Worm (Caenorhabditis elegans) whole organism, young adult: ENCODE results near the gene F19G12.1.
"Not testable (repeated sequence)": the region's sequence is repeated elsewhere in the genome, so short reads cannot be mapped to it uniquely, and the experiment has no call there.

ENCODE experiments used
- B0019.2 ChIP-seq: fragments of 200-800 bp; sonication (Bioruptor generic); conservative IDR thresholded peaks from 2 replicates; pipeline ENCODE4 v1.3.6; 2022; ENCODE audit warnings: missing genetic modification reagents, missing genetic modification characterization, missing compliant biosample characterization
- B0261.1 ChIP-seq: sonication (generic microtip); optimal IDR thresholded peaks from 2 replicates; lab custom pipeline; 2016; ENCODE audit warnings: mild to moderate bottlenecking, missing genetic modification characterization, moderate library complexity, missing compliant biosample characterization
- C17E4.6 ChIP-seq: fragments of 200-800 bp; sonication (Bioruptor generic); IDR thresholded peaks from 2 replicates; pipeline ENCODE4 v1.3.6; 2022; ENCODE audit warnings: missing genetic modification reagents, missing genetic modification characterization, missing compliant biosample characterization
- F23B12.7 ChIP-seq: sonication (generic microtip); optimal IDR thresholded peaks from 2 replicates; lab custom pipeline; 2017; ENCODE audit warnings: missing genetic modification characterization, mild to moderate bottlenecking, missing compliant biosample characterization, antibody characterized with exemption, moderate library complexity; ENCODE audit not compliant: insufficient read depth
- F37B4.10 ChIP-seq: fragments of 200-800 bp; sonication (Bioruptor generic); IDR thresholded peaks from 2 replicates; pipeline ENCODE4 v1.3.6; 2022; ENCODE audit warnings: missing genetic modification characterization, missing compliant biosample characterization
- F49E8.2 ChIP-seq: sonication (generic microtip); optimal IDR thresholded peaks from 3 replicates; lab custom pipeline; 2017; ENCODE audit warnings: missing genetic modification characterization, mild to moderate bottlenecking, missing compliant biosample characterization, antibody characterized with exemption, moderate library complexity; ENCODE audit not compliant: insufficient read depth
- F55B11.4 ChIP-seq: sonication (generic microtip); optimal IDR thresholded peaks from 2 replicates; lab custom pipeline; 2016; ENCODE audit warnings: missing compliant biosample characterization, missing genetic modification characterization, borderline replicate concordance; ENCODE audit not compliant: insufficient read depth
- K11D2.4 ChIP-seq: fragments of 200-800 bp; sonication (Bioruptor generic); IDR thresholded peaks from 2 replicates; pipeline ENCODE4 v1.3.6; 2022; ENCODE audit warnings: missing genetic modification reagents, missing genetic modification characterization, missing compliant biosample characterization
- T07F8.4 ChIP-seq: sonication (generic microtip); optimal IDR thresholded peaks from 2 replicates; lab custom pipeline; 2016; ENCODE audit warnings: mild to moderate bottlenecking, missing genetic modification characterization, moderate library complexity, missing compliant biosample characterization
- Y53G8AR.9 ChIP-seq: fragments of 200-800 bp; sonication (Bioruptor generic); conservative IDR thresholded peaks from 2 replicates; pipeline ENCODE4 v1.3.6; 2022; ENCODE audit warnings: missing genetic modification reagents, missing genetic modification characterization, missing compliant biosample characterization
- Y67H2A.10 ChIP-seq: fragments of 200-800 bp; sonication (Bioruptor generic); conservative IDR thresholded peaks from 2 replicates; pipeline ENCODE4 v1.3.6; 2022; ENCODE audit warnings: missing genetic modification reagents, missing genetic modification characterization, missing compliant biosample characterization
- Y79H2A.3 ChIP-seq: fragments of 200-800 bp; sonication (Bioruptor generic); conservative IDR thresholded peaks from 2 replicates; pipeline ENCODE4 v1.3.6; 2022; ENCODE audit warnings: missing genetic modification reagents, missing genetic modification characterization, missing compliant biosample characterization
- akir-1 ChIP-seq: fragments of 200-800 bp; sonication (Bioruptor generic); optimal IDR thresholded peaks from 2 replicates; lab custom pipeline; 2018; ENCODE audit warnings: mild to moderate bottlenecking, missing genetic modification characterization, moderate library complexity, missing compliant biosample characterization
- atf-7 ChIP-seq: sonication (generic microtip); optimal IDR thresholded peaks from 2 replicates; lab custom pipeline; 2017; ENCODE audit warnings: mild to moderate bottlenecking, missing genetic modification characterization, missing compliant biosample characterization
- athp-1 ChIP-seq: sonication (generic microtip); optimal IDR thresholded peaks from 2 replicates; lab custom pipeline; 2017; ENCODE audit warnings: mild to moderate bottlenecking, missing genetic modification characterization, missing compliant biosample characterization
- ceh-40 ChIP-seq: fragments of 200-800 bp; sonication (Bioruptor generic); IDR thresholded peaks from 2 replicates; pipeline ENCODE4 v1.3.6; 2022; ENCODE audit warnings: missing genetic modification characterization, missing compliant biosample characterization
- dpff-1 ChIP-seq: sonication (generic microtip); optimal IDR thresholded peaks from 2 replicates; lab custom pipeline; 2017; ENCODE audit warnings: mild to moderate bottlenecking, missing genetic modification characterization, missing compliant biosample characterization
- egl-44 ChIP-seq: fragments of 200-800 bp; sonication (Bioruptor generic); IDR thresholded peaks from 2 replicates; pipeline ENCODE4 v1.3.6; 2022; ENCODE audit warnings: missing genetic modification reagents, missing genetic modification characterization, missing compliant biosample characterization
- fkh-3 ChIP-seq: sonication (generic microtip); optimal IDR thresholded peaks from 2 replicates; lab custom pipeline; 2016; ENCODE audit warnings: mild to moderate bottlenecking, missing genetic modification characterization, missing compliant biosample characterization
- hmg-1.2 ChIP-seq: fragments of 200-800 bp; sonication (Bioruptor generic); IDR thresholded peaks from 2 replicates; pipeline ENCODE4 v1.3.6; 2022; ENCODE audit warnings: missing genetic modification reagents, missing genetic modification characterization, missing compliant biosample characterization
- hrde-1 ChIP-seq: sonication (generic microtip); optimal IDR thresholded peaks from 2 replicates; lab custom pipeline; 2016; ENCODE audit warnings: missing genetic modification characterization, mild to moderate bottlenecking, missing compliant biosample characterization, moderate library complexity, missing genotype, missing genetic modification reagents, borderline replicate concordance
- let-526 ChIP-seq: fragments of 200-800 bp; sonication (Bioruptor generic); IDR thresholded peaks from 2 replicates; pipeline ENCODE4 v1.3.6; 2022; ENCODE audit warnings: missing genetic modification reagents, missing genetic modification characterization, missing compliant biosample characterization
- lin-26 ChIP-seq: fragments of 200-800 bp; sonication (Bioruptor generic); IDR thresholded peaks from 2 replicates; pipeline ENCODE4 v1.3.6; 2022; ENCODE audit warnings: missing genetic modification reagents, missing genetic modification characterization, missing compliant biosample characterization
- lin-40 ChIP-seq: sonication (generic microtip); optimal IDR thresholded peaks from 2 replicates; lab custom pipeline; 2016; ENCODE audit warnings: missing genetic modification characterization, mild to moderate bottlenecking, missing compliant biosample characterization, missing genotype, missing genetic modification reagents
- nfya-2 ChIP-seq: fragments of 200-800 bp; sonication (Bioruptor generic); IDR thresholded peaks from 2 replicates; pipeline ENCODE4 v1.3.6; 2022; ENCODE audit warnings: missing genetic modification reagents, missing genetic modification characterization, missing compliant biosample characterization
- nhr-27 ChIP-seq: fragments of 200-800 bp; sonication (Bioruptor generic); optimal IDR thresholded peaks from 2 replicates; lab custom pipeline; 2018; ENCODE audit warnings: mild to moderate bottlenecking, missing genetic modification characterization, moderate library complexity, missing compliant biosample characterization
- rpc-1 ChIP-seq, 2 experiments: fragments of 150-350 bp in 1 of 2; sonication (generic microtip) in 1 of 2; optimal IDR thresholded peaks; 2 replicates each; lab custom pipeline; 2014 to 2018; ENCODE audit warnings: missing biosample characterization in 1 of 2, missing genetic modification characterization in 1 of 2, missing genetic modification reagents in 1 of 2, missing genotype in 1 of 2
- sdz-38 ChIP-seq: sonication (generic microtip); optimal IDR thresholded peaks from 2 replicates; lab custom pipeline; 2016; ENCODE audit warnings: missing genotype, missing genetic modification characterization, missing compliant biosample characterization
- sea-2 ChIP-seq: fragments of 200-800 bp; sonication (Bioruptor generic); IDR thresholded peaks from 2 replicates; pipeline ENCODE4 v1.3.6; 2022; ENCODE audit warnings: missing genetic modification characterization, missing compliant biosample characterization
- snpc-1.1 ChIP-seq: sonication (generic microtip); optimal IDR thresholded peaks from 2 replicates; lab custom pipeline; 2017; ENCODE audit warnings: missing genetic modification characterization, mild to moderate bottlenecking, missing compliant biosample characterization, antibody characterized with exemption, moderate library complexity, missing genotype, missing genetic modification reagents; ENCODE audit not compliant: insufficient read depth
- sptf-2 ChIP-seq: fragments of 200-800 bp; sonication (Bioruptor generic); optimal IDR thresholded peaks from 2 replicates; lab custom pipeline; 2018; ENCODE audit warnings: mild to moderate bottlenecking, missing genetic modification characterization, missing compliant biosample characterization
- tbp1 ChIP-seq: fragments of 200-800 bp; sonication (Bioruptor generic); optimal IDR thresholded peaks from 2 replicates; lab custom pipeline; 2018; ENCODE audit warnings: mild to moderate bottlenecking, missing genetic modification characterization, missing compliant biosample characterization
- tbx-9 ChIP-seq: sonication (generic microtip); optimal IDR thresholded peaks from 2 replicates; lab custom pipeline; 2016; ENCODE audit warnings: borderline replicate concordance, missing genetic modification characterization, inconsistent platforms, missing compliant biosample characterization
- unc-130 ChIP-seq: sonication (generic microtip); optimal IDR thresholded peaks from 2 replicates; lab custom pipeline; 2016; ENCODE audit warnings: missing genetic modification reagents, missing genetic modification characterization, missing compliant biosample characterization
- xnd-1 ChIP-seq: sonication (generic microtip); optimal IDR thresholded peaks from 2 replicates; lab custom pipeline; 2016; ENCODE audit warnings: missing genotype, missing genetic modification reagents, missing genetic modification characterization, missing compliant biosample characterization
- ztf-18 ChIP-seq: sonication (generic microtip); optimal IDR thresholded peaks from 2 replicates; lab custom pipeline; 2016; ENCODE audit warnings: missing genotype, mild to moderate bottlenecking, missing genetic modification characterization, missing compliant biosample characterization

F19G12.1 gene

DNA sequence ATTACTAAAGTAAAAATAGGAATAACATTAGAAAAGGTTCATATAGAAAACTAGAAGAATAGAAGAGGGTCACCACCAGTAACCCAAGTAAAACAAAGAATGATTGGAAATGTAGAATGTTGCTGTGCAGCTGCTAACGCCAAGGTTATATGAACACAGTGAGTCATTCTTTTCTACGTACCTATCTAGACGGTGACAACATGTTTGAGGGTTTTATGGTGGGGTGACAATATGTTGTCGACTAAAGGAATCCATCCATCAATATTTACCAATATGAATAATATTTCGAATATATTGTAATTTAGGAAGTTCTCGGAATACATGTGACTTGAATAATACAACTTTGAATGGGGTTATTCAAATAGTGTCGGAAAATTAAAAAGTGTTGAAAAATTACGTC is 29.5 kb upstream of the F19G12.1 start, which contains the start of gene ZK402.5:
TSS of gene ZK402.5 (minus strand) at position 101 of the 400 bp plus-strand sequence.
- TF ChIP-seq snpc-1.1 (tag; lab: Kevin White, UChicago) (no peak), sea-2 (GFP tag; lab: Robert Waterston, UW) (no peak), let-526 (GFP tag; lab: Robert Waterston, UW) (no peak), atf-7 (tag; lab: Kevin White, UChicago) (no peak), C17E4.6 (GFP tag; lab: Robert Waterston, UW) (no peak), ceh-40 (GFP tag; lab: Robert Waterston, UW) (no peak), sptf-2 (GFP tag; lab: Kevin White, UChicago) (no peak), T07F8.4 (tag; lab: Kevin White, UChicago) (no peak), hmg-1.2 (GFP tag; lab: Robert Waterston, UW) (no peak), fkh-3 (tag; lab: Kevin White, UChicago) (no peak), Y53G8AR.9 (no peak), ztf-18 (tag; lab: Kevin White, UChicago) (no peak), K11D2.4 (no peak), athp-1 (no peak), F49E8.2 (tag; lab: Kevin White, UChicago) (no peak), hrde-1 (tag; lab: Kevin White, UChicago) (no peak)

DNA sequence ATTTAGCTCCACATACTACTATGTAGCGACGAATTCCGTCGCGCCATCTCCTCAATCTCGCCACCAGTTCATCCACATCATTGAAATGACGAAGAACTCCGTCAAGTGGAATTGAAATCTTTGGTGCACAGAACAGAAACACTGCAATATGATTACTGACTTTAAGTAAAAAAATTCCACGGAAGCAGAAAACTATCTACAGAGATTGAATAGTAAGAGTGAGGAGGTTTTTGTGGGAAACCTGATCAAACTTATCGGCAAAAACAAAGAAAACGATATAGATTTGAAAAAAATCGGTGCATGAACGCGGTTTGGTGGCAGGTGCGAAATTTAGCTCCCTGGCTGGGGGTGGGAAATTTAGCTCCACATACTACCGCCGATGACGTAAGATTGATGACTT is 27.4 kb upstream of the F19G12.1 start, which contains the start of gene ZK402.2:
TSS of gene ZK402.2 (plus strand) at position 301 of the 400 bp plus-strand sequence.
- TF ChIP-seq B0261.1 (tag; lab: Kevin White, UChicago); egl-44; B0019.2: not testable (repeated sequence)

DNA sequence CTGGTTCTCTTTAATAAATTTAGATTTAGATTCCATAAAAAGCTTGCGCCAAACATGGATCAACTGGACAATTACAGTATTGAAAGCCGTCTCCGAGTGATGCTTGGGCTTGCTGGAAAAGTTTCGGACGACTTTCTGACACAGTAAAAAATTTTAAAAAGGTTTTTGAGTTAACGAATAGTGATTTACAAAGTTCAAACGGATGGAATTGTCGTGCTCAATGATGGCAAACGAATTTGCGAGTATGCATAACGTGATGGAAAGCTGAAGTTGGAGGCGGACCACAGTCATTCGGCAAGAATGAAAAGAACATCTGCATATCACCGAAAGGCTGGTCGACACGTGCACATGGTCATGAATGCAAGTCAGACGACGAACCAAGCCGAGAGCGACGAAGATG is 26.8 kb upstream of the F19G12.1 start, which contains the start of gene ZK402.1:
TSS of gene ZK402.1 (plus strand) at position 301 of the 400 bp plus-strand sequence.
- not testable (repeated sequence) for TF ChIP-seq Y79H2A.3 (GFP tag; lab: Robert Waterston, UW); sdz-38 (tag; lab: Kevin White, UChicago); xnd-1 (tag; lab: Kevin White, UChicago)

DNA sequence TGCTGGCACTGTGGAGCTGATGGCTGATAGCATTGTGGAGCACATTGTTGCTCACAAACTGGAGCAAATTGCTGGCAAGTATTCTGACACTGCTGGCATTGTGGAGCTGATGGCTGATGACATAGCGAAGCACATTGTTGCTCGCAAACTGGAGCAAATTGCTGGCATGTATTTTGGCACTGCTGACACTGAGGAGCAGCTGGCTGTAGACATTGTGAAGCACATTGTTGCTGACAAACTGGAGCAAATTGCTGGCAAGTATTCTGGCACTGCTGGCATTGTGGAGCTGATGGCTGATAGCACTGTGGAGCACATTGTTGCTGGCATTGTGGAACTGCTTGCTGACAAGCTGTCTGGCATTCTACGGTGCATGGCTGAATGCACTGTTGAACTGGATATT is 21.6 kb upstream of the F19G12.1 start:
- TF ChIP-seq hrde-1 (tag; lab: Kevin White, UChicago) (no peak), dpff-1 (no peak), rpc-1 (optimal IDR thresholded peaks at IDR 0.05; lab: Kevin White, UChicago) (no peak), rpc-1 (tag; optimal IDR thresholded peaks at IDR 0.05; lab: Kevin White, UChicago) (no peak)

DNA sequence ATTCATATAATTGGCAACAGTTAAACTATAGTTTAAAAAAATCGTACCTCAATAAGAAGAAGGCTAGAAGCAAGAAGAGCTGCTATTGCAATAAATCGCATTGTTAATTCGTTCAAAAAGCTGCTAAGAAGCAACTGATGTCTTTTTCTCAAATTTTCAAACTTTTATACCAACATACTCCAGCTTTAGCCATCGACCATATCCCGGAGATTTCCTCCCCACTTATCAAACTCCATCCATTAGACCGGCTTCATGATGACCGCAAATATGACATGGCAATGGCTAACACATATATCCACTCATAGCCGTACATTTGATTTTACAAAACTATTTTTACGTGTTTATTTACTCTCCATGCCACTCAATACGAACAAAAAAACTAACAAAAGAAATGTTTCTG is 20.3 kb upstream of the F19G12.1 start, which contains the start of gene abu-2:
TSS of gene abu-2 (minus strand) at position 101 of the 400 bp plus-strand sequence.
- TF ChIP-seq akir-1 (GFP tag; lab: Kevin White, UChicago): no peak
- TF ChIP-seq F23B12.7 (tag; lab: Kevin White, UChicago): no peak
- no peak for TF ChIP-seq tbx-9 (tag; lab: Kevin White, UChicago)
- no peak for TF ChIP-seq F37B4.10
- TF ChIP-seq nhr-27 (tag; lab: Kevin White, UChicago): no peak
- no peak for TF ChIP-seq F55B11.4
- TF ChIP-seq tbp1 (GFP tag; lab: Kevin White, UChicago): no peak
- no peak for TF ChIP-seq lin-26
- TF ChIP-seq unc-130: no peak
- no peak for TF ChIP-seq B0261.1 (tag; lab: Kevin White, UChicago)
- TF ChIP-seq Y67H2A.10: no peak
- no peak for TF ChIP-seq dpff-1
- no peak for TF ChIP-seq nfya-2
- no peak for TF ChIP-seq ceh-40 (GFP tag; lab: Robert Waterston, UW)
- no peak for TF ChIP-seq lin-40
